Worm (Caenorhabditis elegans): ENCODE measurements around the gene F56D6.12.

- TF ChIP-seq pqm-1 (tag; optimal IDR thresholded peaks at IDR 0.05), result no peak
- no peak for TF ChIP-seq ama-1 (optimal IDR thresholded peaks at IDR 0.05)
- no peak for TF ChIP-seq pat-9 (tag; optimal IDR thresholded peaks at IDR 0.05)
- TF ChIP-seq madf-2 (tag; optimal IDR thresholded peaks at IDR 0.05), result no peak
- TF ChIP-seq hlh-15 (tag; optimal IDR thresholded peaks at IDR 0.05), result no peak
- no peak for TF ChIP-seq lin-11 (tag; optimal IDR thresholded peaks at IDR 0.05)
- TF ChIP-seq elt-2 (tag; optimal IDR thresholded peaks at IDR 0.05), result no peak
- no peak for TF ChIP-seq K02D7.2 (tag; optimal IDR thresholded peaks at IDR 0.05)
- TF ChIP-seq unc-86 (tag; optimal IDR thresholded peaks at IDR 0.05), result no peak
Measured at ce11 chrIV:3859552-3859951, 48.4 kb upstream of the F56D6.12 start.

All from whole organism, late embryonic.